Fruit fly (Drosophila melanogaster) whole organism, pupa: ENCODE measurements around the gene CapaR.

Source experiments
- CG17806 ChIP-seq: fragments of 200-800 bp; sonication (Bioruptor generic); optimal IDR thresholded peaks from 2 replicates; lab custom pipeline; 2018; ENCODE audit warnings: missing biosample characterization, mild to moderate bottlenecking, missing genetic modification characterization, moderate library complexity
- CG34367 ChIP-seq: fragments of 200-800 bp; sonication (Bioruptor generic); optimal IDR thresholded peaks from 2 replicates; lab custom pipeline; 2018; ENCODE audit warnings: missing biosample characterization, mild to moderate bottlenecking, missing genetic modification characterization
- CG8301 ChIP-seq: fragments of 200-800 bp; sonication (Bioruptor generic); optimal IDR thresholded peaks from 2 replicates; lab custom pipeline; 2018; ENCODE audit warnings: missing biosample characterization, mild to moderate bottlenecking, missing genetic modification characterization
- EcR ChIP-seq: fragments of 200-800 bp; sonication (Bioruptor generic); optimal IDR thresholded peaks from 3 replicates; lab custom pipeline; 2019; ENCODE audit warnings: missing biosample characterization, missing genetic modification characterization, mild to moderate bottlenecking, moderate library complexity, missing genetic modification reagents
- rn ChIP-seq: fragments of 200-800 bp; sonication (Bioruptor generic); IDR thresholded peaks from 2 replicates; pipeline ENCODE4 v1.3.6; 2022; ENCODE audit warnings: missing biosample characterization, missing genetic modification characterization

DNA sequence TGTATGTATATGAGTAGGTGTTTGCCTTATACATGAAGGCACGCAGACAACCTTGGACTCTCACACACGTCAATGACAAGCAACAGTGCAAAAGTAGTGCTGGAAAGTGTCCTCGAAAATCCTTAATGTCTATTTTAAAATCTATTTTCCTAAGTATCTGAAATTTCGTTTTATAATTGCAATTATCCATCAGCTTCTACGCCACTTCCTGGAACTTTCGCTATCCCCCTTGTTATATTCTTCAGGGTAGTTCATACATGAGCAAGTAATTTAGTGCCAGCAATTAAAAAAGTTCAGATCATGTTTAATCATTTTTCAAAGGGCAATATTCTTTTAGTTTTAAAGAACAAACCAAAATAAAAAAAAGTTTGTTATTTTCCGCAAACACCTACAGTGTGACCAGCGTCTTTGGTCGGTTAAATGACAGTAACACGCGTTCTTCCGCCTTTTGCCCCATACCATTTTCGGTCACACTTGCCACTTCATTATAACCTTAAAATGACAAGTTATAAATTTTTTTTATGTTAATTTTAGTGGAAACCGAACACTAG is 45.2 kb downstream of the CapaR start:
- TF ChIP-seq CG17806 (tag; lab: Kevin White, UChicago) (peak; percentile 4), EcR (GFP tag; lab: Kevin White, UChicago) (peak; percentile 77), CG34367 (tag; lab: Kevin White, UChicago) (no peak), rn (GFP tag; lab: Robert Waterston, UW) (no peak), CG8301 (peak; percentile 22)
